1 fruit fly cellular context compared by ENCODE assay signal in the genomic region with DNA sequence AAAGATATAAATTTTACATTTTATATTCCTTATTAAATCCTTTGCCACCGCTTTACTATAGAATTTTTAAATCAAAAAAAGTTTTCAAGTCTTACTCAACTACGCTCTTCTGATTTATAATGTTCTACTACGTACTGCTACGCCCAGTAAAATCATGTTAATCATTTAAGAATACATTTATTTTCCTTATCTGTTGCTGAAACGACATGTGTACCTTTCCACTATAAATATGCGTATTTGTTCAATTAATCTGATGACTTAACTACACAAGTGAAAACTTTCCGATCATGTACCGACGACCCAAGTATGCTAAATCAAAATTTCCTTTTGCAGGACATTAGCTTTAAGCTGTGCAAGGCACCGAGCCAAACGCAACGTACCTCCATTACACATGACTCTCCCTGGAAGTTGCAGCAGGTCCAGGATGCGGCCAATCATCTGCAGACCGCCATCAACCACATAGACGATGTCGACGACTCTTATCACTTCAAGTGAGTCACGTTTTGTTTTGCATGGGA.
A peak's percentile ranks its signal among the peaks of the same experiment; 100 is the strongest.
TF ChIP-seq lines count a peak whose summit lies in the region.

No protein-coding gene starts in this region.

TF ChIP-seq in whole organism, embryonic, 481 proteins besides CTCF, POLR2A, EP300 and RAD21 (continued from another document):
- TF ChIP-seq Pdp1 (GFP tag; optimal IDR thresholded peaks at IDR 0.05; lab: Kevin White, UChicago) (peak in 1 of 2 experiments; percentile 30), zen (tag; optimal IDR thresholded peaks at IDR 0.05; lab: Kevin White, UChicago) (no peak), zen2 (GFP tag; IDR thresholded peaks at IDR 0.05; lab: Robert Waterston, UW; ENCODE audit: partially characterized antibody) (no peak), Xrp1 (GFP tag; IDR thresholded peaks at IDR 0.05; lab: Robert Waterston, UW) (peak; percentile 45), tna (GFP tag; IDR thresholded peaks at IDR 0.05; lab: Robert Waterston, UW; ENCODE audit: partially characterized antibody) (no peak), sc (optimal IDR thresholded peaks at IDR 0.05; lab: Kevin White, UChicago) (no peak), sc (GFP tag; optimal IDR thresholded peaks at IDR 0.05; lab: Kevin White, UChicago) (peak; percentile 29), pho (GFP tag; optimal IDR thresholded peaks at IDR 0.05; lab: Kevin White, UChicago) (no peak), esg (GFP tag; conservative IDR thresholded peaks at IDR 0.05; lab: Robert Waterston, UW) (no peak), CG15696 (tag; optimal IDR thresholded peaks at IDR 0.05; lab: Kevin White, UChicago) (peak; percentile 12), fru (optimal IDR thresholded peaks at IDR 0.05; lab: Kevin White, UChicago) (no peak), Sin3A (optimal IDR thresholded peaks at IDR 0.05; lab: Kevin White, UChicago) (no peak), ftz-f1 (GFP tag; optimal IDR thresholded peaks at IDR 0.05; lab: Kevin White, UChicago) (no peak), CrebB (tag; optimal IDR thresholded peaks at IDR 0.05; lab: Kevin White, UChicago) (no peak), Trl (optimal IDR thresholded peaks at IDR 0.05; lab: Kevin White, UChicago) (no peak), Trl (GFP tag; optimal IDR thresholded peaks at IDR 0.05; lab: Kevin White, UChicago) (no peak), mam (GFP tag; optimal IDR thresholded peaks at IDR 0.05; lab: Kevin White, UChicago) (no peak), CG6813 (GFP tag; optimal IDR thresholded peaks at IDR 0.05; lab: Kevin White, UChicago) (peak; percentile 20), gro (GFP tag; optimal IDR thresholded peaks at IDR 0.05; lab: Kevin White, UChicago) (no peak), caup (GFP tag; optimal IDR thresholded peaks at IDR 0.05; lab: Kevin White, UChicago; ENCODE audit: severe bottlenecking) (no peak), gcm2 (GFP tag; optimal IDR thresholded peaks at IDR 0.05; lab: Kevin White, UChicago) (no peak), sim (GFP tag; IDR thresholded peaks at IDR 0.05; lab: Robert Waterston, UW) (0 out of 2 replicates have a peak, but pooled peaks have one; percentile 7), exex (tag; optimal IDR thresholded peaks at IDR 0.05; lab: Kevin White, UChicago) (no peak), Asciz (GFP tag; optimal IDR thresholded peaks at IDR 0.05; lab: Kevin White, UChicago) (peak; percentile 13), otp (GFP tag; IDR thresholded peaks at IDR 0.05; lab: Robert Waterston, UW) (no peak), pum (GFP tag; optimal IDR thresholded peaks at IDR 0.05; lab: Kevin White, UChicago) (no peak), kay (GFP tag; optimal IDR thresholded peaks at IDR 0.05; lab: Kevin White, UChicago) (no peak), Dbx (GFP tag; IDR thresholded peaks at IDR 0.05; lab: Robert Waterston, UW) (no peak), CG11398 (GFP tag; optimal IDR thresholded peaks at IDR 0.05; lab: Kevin White, UChicago) (no peak), CG8290 (GFP tag; optimal IDR thresholded peaks at IDR 0.05; lab: Kevin White, UChicago) (no peak), CG8290 (tag; optimal IDR thresholded peaks at IDR 0.05; lab: Kevin White, UChicago) (peak in 1 of 2 experiments; percentile 17), Chrac-16 (GFP tag; optimal IDR thresholded peaks at IDR 0.05; lab: Kevin White, UChicago) (no peak), ewg (GFP tag; optimal IDR thresholded peaks at IDR 0.05; lab: Kevin White, UChicago) (no peak), ATbp (GFP tag; optimal IDR thresholded peaks at IDR 0.05; lab: Kevin White, UChicago) (peak; percentile 19), nau (GFP tag; optimal IDR thresholded peaks at IDR 0.05; lab: Kevin White, UChicago) (no peak), lilli (GFP tag; optimal IDR thresholded peaks at IDR 0.05; lab: Kevin White, UChicago) (no peak), NFAT (GFP tag; IDR thresholded peaks at IDR 0.05; lab: Robert Waterston, UW) (no peak), sqz (GFP tag; optimal IDR thresholded peaks at IDR 0.05; lab: Kevin White, UChicago) (no peak), CG15601 (tag; optimal IDR thresholded peaks at IDR 0.05; lab: Kevin White, UChicago) (peak; percentile 40), Sox100B (GFP tag; optimal IDR thresholded peaks at IDR 0.05; lab: Kevin White, UChicago) (peak; percentile 35), crp (GFP tag; optimal IDR thresholded peaks at IDR 0.05; lab: Kevin White, UChicago) (no peak), Ptx1 (GFP tag; IDR thresholded peaks at IDR 0.05; lab: Robert Waterston, UW) (no peak), Rx (GFP tag; IDR thresholded peaks at IDR 0.05; lab: Robert Waterston, UW) (no peak), NK7.1 (GFP tag; optimal IDR thresholded peaks at IDR 0.05; lab: Kevin White, UChicago) (no peak), psq (GFP tag; optimal IDR thresholded peaks at IDR 0.05; lab: Kevin White, UChicago) (no peak), az2 (GFP tag; optimal IDR thresholded peaks at IDR 0.05; lab: Kevin White, UChicago) (no peak), gem (tag; optimal IDR thresholded peaks at IDR 0.05; lab: Kevin White, UChicago) (peak; percentile 12), sr (GFP tag; IDR thresholded peaks at IDR 0.05; lab: Robert Waterston, UW) (no peak), CG2202 (tag; optimal IDR thresholded peaks at IDR 0.05; lab: Kevin White, UChicago) (no peak), p53 (GFP tag; optimal IDR thresholded peaks at IDR 0.05; lab: Kevin White, UChicago) (no peak), onecut (GFP tag; IDR thresholded peaks at IDR 0.05; lab: Robert Waterston, UW) (peak; percentile 14; the same call in 1 of the 2 replicates), jumu (GFP tag; optimal IDR thresholded peaks at IDR 0.05; lab: Kevin White, UChicago) (no peak), pros (GFP tag; optimal IDR thresholded peaks at IDR 0.05; lab: Kevin White, UChicago) (no peak), amos (GFP tag; IDR thresholded peaks at IDR 0.05; lab: Robert Waterston, UW; ENCODE audit: partially characterized antibody) (no peak), Opbp (GFP tag; IDR thresholded peaks at IDR 0.05; lab: Robert Waterston, UW; ENCODE audit: partially characterized antibody) (no peak), CG17359 (tag; optimal IDR thresholded peaks at IDR 0.05; lab: Kevin White, UChicago) (peak; percentile 51), ro (GFP tag; IDR thresholded peaks at IDR 0.05; lab: Robert Waterston, UW) (no peak), salm (tag; optimal IDR thresholded peaks at IDR 0.05; lab: Kevin White, UChicago) (no peak), Optix (GFP tag; IDR thresholded peaks at IDR 0.05; lab: Robert Waterston, UW) (no peak), CG7357 (GFP tag; IDR thresholded peaks at IDR 0.05; lab: Robert Waterston, UW) (no peak), H2.0 (GFP tag; IDR thresholded peaks at IDR 0.05; lab: Robert Waterston, UW) (no peak), wdn (GFP tag; IDR thresholded peaks at IDR 0.05; lab: Robert Waterston, UW) (no peak), CG16815 (GFP tag; optimal IDR thresholded peaks at IDR 0.05; lab: Kevin White, UChicago) (no peak), Deaf1 (tag; optimal IDR thresholded peaks at IDR 0.05; lab: Kevin White, UChicago) (no peak), CG1792 (GFP tag; optimal IDR thresholded peaks at IDR 0.05; lab: Kevin White, UChicago) (peak; percentile 29), Max (GFP tag; optimal IDR thresholded peaks at IDR 0.05; lab: Kevin White, UChicago) (peak; percentile 5), CG1233 (GFP tag; optimal IDR thresholded peaks at IDR 0.05; lab: Kevin White, UChicago) (peak; percentile 4), ssp (GFP tag; IDR thresholded peaks at IDR 0.05; lab: Robert Waterston, UW) (no peak), Poxn (GFP tag; IDR thresholded peaks at IDR 0.05; lab: Robert Waterston, UW) (no peak), Neu2 (GFP tag; optimal IDR thresholded peaks at IDR 0.05; lab: Kevin White, UChicago; ENCODE audit: borderline replicate concordance) (no peak), CG15479 (GFP tag; optimal IDR thresholded peaks at IDR 0.05; lab: Kevin White, UChicago) (no peak), Abd-B (GFP tag; optimal IDR thresholded peaks at IDR 0.05; lab: Kevin White, UChicago) (no peak), CG8765 (GFP tag; IDR thresholded peaks at IDR 0.05; lab: Robert Waterston, UW) (no peak), CG9876 (GFP tag; optimal IDR thresholded peaks at IDR 0.05; lab: Kevin White, UChicago) (no peak), CG11504 (tag; optimal IDR thresholded peaks at IDR 0.05; lab: Kevin White, UChicago) (peak; percentile 35), CG3281 (GFP tag; optimal IDR thresholded peaks at IDR 0.05; lab: Kevin White, UChicago) (no peak), ham (GFP tag; IDR thresholded peaks at IDR 0.05; lab: Robert Waterston, UW) (no peak), CG17802 (tag; optimal IDR thresholded peaks at IDR 0.05; lab: Kevin White, UChicago) (no peak), CG14710 (tag; optimal IDR thresholded peaks at IDR 0.05; lab: Kevin White, UChicago) (peak; percentile 6), sens (GFP tag; lab: Kevin White, UChicago) (peak; percentile 76), sisA (GFP tag; IDR thresholded peaks at IDR 0.05; lab: Robert Waterston, UW) (no peak), nmo (GFP tag; optimal IDR thresholded peaks at IDR 0.05; lab: Kevin White, UChicago) (no peak), bsh (GFP tag; optimal IDR thresholded peaks at IDR 0.05; lab: Kevin White, UChicago) (peak in 1 of 2 experiments; percentile 26)
